Fruit fly (Drosophila melanogaster) whole organism: ENCODE measurements around the gene TrxT.

Source experiments
- CG8478 ChIP-seq: fragments of >200 bp; optimal IDR thresholded peaks from 2 replicates; lab custom pipeline; 2018; ENCODE audit warnings: inconsistent platforms
- Dll ChIP-seq: fragments of >200 bp; optimal IDR thresholded peaks from 2 replicates; lab custom pipeline; 2017
- EcR ChIP-seq, 2 experiments: fragments of >200 bp; optimal IDR thresholded peaks; 2 replicates each; lab custom pipeline; 2017; ENCODE audit warnings: missing biosample characterization in 2 of 2, missing genetic modification characterization in 2 of 2, missing genetic modification reagents in 2 of 2
- pan ChIP-seq: fragments of >200 bp; optimal IDR thresholded peaks from 2 replicates; lab custom pipeline; 2017
- psq ChIP-seq: fragments of >200 bp; optimal IDR thresholded peaks from 2 replicates; lab custom pipeline; 2017
- usp ChIP-seq: fragments of >200 bp; optimal IDR thresholded peaks from 2 replicates; lab custom pipeline; 2017; ENCODE audit warnings: missing biosample characterization, missing genetic modification characterization, mixed read lengths

The TrxT gene

DNA sequence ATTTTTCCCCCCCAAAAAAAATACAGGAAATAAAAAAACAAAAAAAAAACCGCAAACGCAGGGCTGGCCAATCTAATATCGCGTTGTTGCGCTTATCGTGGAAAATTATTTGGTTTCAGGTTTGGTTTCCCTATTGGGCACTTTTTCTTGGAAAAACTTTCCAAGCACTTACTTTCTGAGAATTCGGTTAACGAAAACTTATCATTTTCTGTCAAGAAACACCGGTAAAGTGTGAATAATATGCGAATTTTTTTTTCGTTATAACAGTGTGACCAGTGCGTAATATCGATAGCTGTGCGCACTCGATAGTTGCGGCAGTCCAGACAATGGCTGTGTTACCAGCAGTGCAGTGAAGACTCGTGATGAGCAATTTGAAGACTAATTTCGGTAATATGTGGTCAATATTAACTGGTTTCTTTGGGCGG is 10.8 kb upstream of the TrxT start, which contains the start of gene Rnp4F:
Gene Rnp4F, minus strand, starts transcription at position 238 of the 425 bp plus-strand sequence.
- TF ChIP-seq CG8478 (no peak), pan (lab: Kevin White, UChicago) (no peak), psq (lab: Kevin White, UChicago) (no peak), EcR (GFP tag; optimal IDR thresholded peaks at IDR 0.05; lab: Kevin White, UChicago) (no peak), Dll (lab: Kevin White, UChicago) (no peak), usp (GFP tag; lab: Kevin White, UChicago) (no peak)

- TF ChIP-seq usp (GFP tag; lab: Kevin White, UChicago), result no peak
- no peak for TF ChIP-seq Dll (lab: Kevin White, UChicago)
- no peak for TF ChIP-seq EcR (GFP tag; optimal IDR thresholded peaks at IDR 0.05; lab: Kevin White, UChicago)
- no peak for TF ChIP-seq pan (lab: Kevin White, UChicago)
- no peak for TF ChIP-seq CG8478
- TF ChIP-seq psq (lab: Kevin White, UChicago), result no peak
These were observed 5.5 kb upstream of the TrxT start, which contains the start of the genes CG15930 and Sas10 for dm6 chrX:5317170-5317569. TSS of gene CG15930 (minus strand) at chrX:5317295. TSS of gene Sas10 (plus strand) at chrX:5317409.

DNA sequence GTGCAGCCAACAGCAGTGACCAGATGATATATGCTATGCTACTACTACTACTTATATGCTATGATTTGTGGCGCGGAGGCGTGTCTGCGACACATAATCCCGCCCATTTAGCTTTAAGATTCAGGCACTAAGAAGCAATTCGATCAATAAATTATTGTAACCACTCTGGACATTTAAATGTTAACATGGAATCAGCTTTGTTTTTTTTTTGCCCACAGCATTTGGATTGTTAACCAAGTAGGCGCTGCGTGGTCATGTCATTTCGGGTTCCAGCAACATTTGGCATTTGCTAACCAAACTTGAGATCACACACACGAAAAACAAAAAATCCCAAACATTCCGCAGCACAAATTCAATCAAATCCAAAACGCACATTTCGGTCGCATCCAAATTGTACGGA is 1.3 kb upstream of the TrxT start, which contains the start of gene CG4198:
Gene CG4198, plus strand, starts transcription at position 301 of the 400 bp plus-strand sequence.
- TF ChIP-seq usp (GFP tag; lab: Kevin White, UChicago) (no peak), EcR (GFP tag; optimal IDR thresholded peaks at IDR 0.05; lab: Kevin White, UChicago) (no peak), CG8478 (no peak), Dll (lab: Kevin White, UChicago) (no peak), pan (lab: Kevin White, UChicago) (no peak), psq (lab: Kevin White, UChicago) (no peak)

- TF ChIP-seq EcR (GFP tag; optimal IDR thresholded peaks at IDR 0.05; lab: Kevin White, UChicago) (no peak), usp (GFP tag; lab: Kevin White, UChicago) (no peak), psq (lab: Kevin White, UChicago) (no peak), pan (lab: Kevin White, UChicago) (no peak), Dll (lab: Kevin White, UChicago) (no peak), CG8478 (no peak)
These were observed 2.7 kb downstream of the TrxT start, which contains the start of the genes Cdk7 and snf for dm6 chrX:5308963-5309362. TSS of gene Cdk7 (minus strand) at chrX:5308983. TSS of gene snf (plus strand) at chrX:5309242.

DNA sequence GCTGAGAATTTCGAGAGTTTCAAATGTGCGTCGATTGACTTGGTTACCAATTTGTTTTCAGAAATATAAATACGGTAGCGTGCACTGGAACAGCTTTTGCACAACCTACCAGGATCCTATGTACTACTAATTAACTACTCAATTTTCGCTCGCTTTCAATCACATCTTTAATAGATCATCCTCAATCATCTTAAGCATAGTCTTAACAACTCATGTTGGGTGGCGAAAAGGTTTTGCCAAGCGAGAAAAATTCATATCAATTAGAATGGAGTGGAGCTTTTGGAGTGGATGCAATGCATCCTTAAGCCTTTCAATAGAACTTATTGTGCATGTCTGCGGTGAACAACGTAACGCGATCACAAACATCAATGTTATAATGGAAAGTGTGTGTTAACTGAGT is 4.4 kb downstream of the TrxT start, which contains the start of gene CG17764:
Gene CG17764, minus strand, starts transcription at position 101 of the 400 bp plus-strand sequence.
- TF ChIP-seq Dll (lab: Kevin White, UChicago), result no peak
- TF ChIP-seq CG8478, result no peak
- no peak for TF ChIP-seq usp (GFP tag; lab: Kevin White, UChicago)
- TF ChIP-seq pan (lab: Kevin White, UChicago), result no peak
- TF ChIP-seq psq (lab: Kevin White, UChicago), result no peak
- no peak for TF ChIP-seq EcR (GFP tag; optimal IDR thresholded peaks at IDR 0.05; lab: Kevin White, UChicago)

- TF ChIP-seq pan (lab: Kevin White, UChicago) (no peak), psq (lab: Kevin White, UChicago) (no peak), usp (GFP tag; lab: Kevin White, UChicago) (no peak), EcR (GFP tag; optimal IDR thresholded peaks at IDR 0.05; lab: Kevin White, UChicago) (no peak), CG8478 (no peak), Dll (lab: Kevin White, UChicago) (no peak)
These were observed 6.1 kb downstream of the TrxT start, which contains the start of gene CG3323 for dm6 chrX:5305591-5305990. TSS of gene CG3323 (minus strand) at chrX:5305691.

DNA sequence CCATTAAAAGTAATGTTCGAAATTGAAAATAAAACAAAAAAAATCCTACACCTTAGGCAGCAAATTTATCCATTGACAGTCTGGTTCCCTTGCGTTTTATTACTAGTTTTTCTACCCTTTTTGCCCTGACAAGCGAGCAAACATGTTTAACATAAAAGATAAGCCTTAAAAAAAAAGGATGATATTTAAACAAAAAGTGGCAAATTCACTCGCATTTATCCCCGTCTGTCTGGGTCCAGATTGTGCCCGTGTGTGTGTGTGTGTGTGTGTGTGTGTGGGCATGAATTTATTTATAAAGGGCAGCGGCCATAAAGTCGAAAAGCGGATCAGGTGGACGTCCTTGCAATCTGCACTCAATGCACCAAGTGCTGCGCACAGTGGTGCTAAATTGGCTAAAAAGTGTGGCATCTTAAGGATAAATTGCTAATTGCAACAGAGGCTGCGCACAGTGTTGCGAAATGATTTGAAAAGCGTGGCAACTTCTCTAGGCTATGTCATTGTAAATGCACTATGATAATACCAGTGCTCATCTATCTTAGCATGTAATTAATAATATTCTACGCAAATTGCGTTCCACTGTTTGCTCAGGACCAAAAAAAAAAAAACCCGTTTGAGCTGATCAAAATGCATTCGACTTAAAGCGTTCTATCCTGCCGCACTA is 10.9 kb downstream of the TrxT start:
- TF ChIP-seq CG8478 (no peak), Dll (lab: Kevin White, UChicago) (no peak), pan (lab: Kevin White, UChicago) (no peak), psq (lab: Kevin White, UChicago) (no peak), EcR (GFP tag; optimal IDR thresholded peaks at IDR 0.05; lab: Kevin White, UChicago) (no peak), usp (GFP tag; lab: Kevin White, UChicago) (no peak)

- TF ChIP-seq EcR (GFP tag; optimal IDR thresholded peaks at IDR 0.05; lab: Kevin White, UChicago), result no peak
- no peak for TF ChIP-seq usp (GFP tag; lab: Kevin White, UChicago)
- no peak for TF ChIP-seq psq (lab: Kevin White, UChicago)
- no peak for TF ChIP-seq pan (lab: Kevin White, UChicago)
- no peak for TF ChIP-seq CG8478
- no peak for TF ChIP-seq Dll (lab: Kevin White, UChicago)
These were observed 11.7 kb downstream of the TrxT start for dm6 chrX:5299957-5300356.

dm6 chrX:5295766-5296165 is 15.9 kb downstream of the TrxT start, which contains the start of gene CG42749:
TSS of gene CG42749 (plus strand) at chrX:5296066.
- no peak for TF ChIP-seq psq (lab: Kevin White, UChicago)
- no peak for TF ChIP-seq CG8478
- TF ChIP-seq Dll (lab: Kevin White, UChicago), result no peak
- no peak for TF ChIP-seq pan (lab: Kevin White, UChicago)
- TF ChIP-seq EcR (GFP tag; optimal IDR thresholded peaks at IDR 0.05; lab: Kevin White, UChicago), result no peak
- TF ChIP-seq usp (GFP tag; lab: Kevin White, UChicago), result no peak

- TF ChIP-seq psq (lab: Kevin White, UChicago), result no peak
- no peak for TF ChIP-seq EcR (GFP tag; optimal IDR thresholded peaks at IDR 0.05; lab: Kevin White, UChicago)
- TF ChIP-seq usp (GFP tag; lab: Kevin White, UChicago), result no peak
- TF ChIP-seq Dll (lab: Kevin White, UChicago), result no peak
- no peak for TF ChIP-seq CG8478
- no peak for TF ChIP-seq pan (lab: Kevin White, UChicago)
These were observed 18.5 kb downstream of the TrxT start for dm6 chrX:5293141-5293540.

dm6 chrX:5289692-5290091 is 22.0 kb downstream of the TrxT start:
- TF ChIP-seq pan (lab: Kevin White, UChicago) (no peak), CG8478 (no peak), EcR (GFP tag; optimal IDR thresholded peaks at IDR 0.05; lab: Kevin White, UChicago) (no peak), usp (GFP tag; lab: Kevin White, UChicago) (no peak), Dll (lab: Kevin White, UChicago) (no peak), psq (lab: Kevin White, UChicago) (no peak)
